Worm (Caenorhabditis elegans) whole organism, L3 larva: Measurements from ENCODE around the gene Y75B8A.10.

Experiments
- egl-5 ChIP-seq: fragments of 150-350 bp; optimal IDR thresholded peaks from 2 replicates; lab custom pipeline; 2017; ENCODE audit warnings: missing biosample characterization, missing genetic modification reagents, missing genetic modification characterization, inconsistent platforms
- nhr-237 ChIP-seq: fragments of 150-350 bp; optimal IDR thresholded peaks from 2 replicates; lab custom pipeline; 2014; ENCODE audit warnings: missing biosample characterization, missing genetic modification characterization
- pha-4 ChIP-seq: fragments of 150-350 bp; optimal IDR thresholded peaks from 2 replicates; lab custom pipeline; 2014; ENCODE audit warnings: missing biosample characterization, missing genetic modification reagents, missing genetic modification characterization
- unc-39 ChIP-seq: sonication (generic microtip); optimal IDR thresholded peaks from 4 replicates; lab custom pipeline; 2017; ENCODE audit warnings: missing biosample characterization, missing genetic modification characterization

DNA sequence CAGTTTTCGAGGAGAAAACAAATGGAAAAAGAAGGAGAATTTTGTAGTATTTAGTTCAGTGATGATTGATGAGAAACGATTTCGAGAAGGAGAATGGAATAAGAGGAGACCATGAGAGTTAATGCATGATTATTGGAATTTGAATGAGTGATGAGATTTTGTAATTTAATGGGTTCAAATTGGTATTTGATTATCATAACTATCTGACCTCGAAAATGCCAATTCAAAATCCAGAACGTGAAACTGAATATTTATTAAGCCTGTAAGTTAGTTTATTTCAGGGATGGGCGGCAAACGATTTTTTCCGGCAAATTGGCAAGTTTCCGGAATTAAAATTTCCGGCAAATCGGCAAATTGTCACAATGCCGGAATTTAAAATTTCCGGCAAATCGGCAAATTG lies 49.7 kb downstream of the Y75B8A.10 start:
- TF ChIP-seq pha-4 (tag; lab: Kevin White, UChicago), result no peak
- TF ChIP-seq egl-5 (tag; lab: Kevin White, UChicago), result no peak
- no peak for TF ChIP-seq unc-39
- no peak for TF ChIP-seq nhr-237 (tag; lab: Kevin White, UChicago)
